Fruit fly (Drosophila melanogaster) whole organism, embryonic: ENCODE results near the gene RhoGAP18B.

ENCODE experiments used
- Abd-B ChIP-seq: fragments of 200-800 bp; sonication (Bioruptor generic); optimal IDR thresholded peaks from 2 replicates; lab custom pipeline; 2018; ENCODE audit warnings: missing biosample characterization, mild to moderate bottlenecking, missing genetic modification characterization, moderate library complexity
- Atf6 ChIP-seq: fragments of 200-800 bp; sonication (Bioruptor generic); IDR thresholded peaks from 2 replicates; pipeline ENCODE4 v1.3.6; 2022; ENCODE audit warnings: missing biosample characterization, missing genetic modification characterization
- CG10366 ChIP-seq: fragments of 200-800 bp; sonication (Bioruptor generic); IDR thresholded peaks from 2 replicates; pipeline ENCODE4 v1.3.6; 2022; ENCODE audit warnings: missing biosample characterization, missing genetic modification characterization
- CG10979 ChIP-seq: fragments of 200-800 bp; sonication (Bioruptor generic); optimal IDR thresholded peaks from 2 replicates; lab custom pipeline; 2018; ENCODE audit warnings: missing biosample characterization, mild to moderate bottlenecking, missing genetic modification characterization, moderate library complexity
- CG11504 ChIP-seq: fragments of 200-800 bp; sonication (Bioruptor generic); optimal IDR thresholded peaks from 3 replicates; lab custom pipeline; 2019; ENCODE audit warnings: missing biosample characterization, mild to moderate bottlenecking, missing genetic modification characterization, moderate library complexity
- CG11695 ChIP-seq: fragments of 200-800 bp; sonication (Bioruptor generic); IDR thresholded peaks from 3 replicates; pipeline ENCODE4 v1.3.6; 2022; ENCODE audit warnings: missing biosample characterization, missing genetic modification characterization
- CG11723 ChIP-seq: fragments of 200-800 bp; sonication (Bioruptor generic); optimal IDR thresholded peaks from 2 replicates; lab custom pipeline; 2017; ENCODE audit warnings: missing biosample characterization, mild to moderate bottlenecking, missing genetic modification characterization
- CG13624 ChIP-seq: fragments of 200-800 bp; sonication (Bioruptor generic); optimal IDR thresholded peaks from 2 replicates; lab custom pipeline; 2016; ENCODE audit warnings: missing biosample characterization, missing genetic modification characterization
- CG16815 ChIP-seq: fragments of 200-800 bp; sonication (Bioruptor generic); optimal IDR thresholded peaks from 3 replicates; lab custom pipeline; 2017; ENCODE audit warnings: missing biosample characterization, mild to moderate bottlenecking, missing genetic modification characterization
- CG1792 ChIP-seq: fragments of 200-800 bp; sonication (Bioruptor generic); optimal IDR thresholded peaks from 2 replicates; lab custom pipeline; 2016; ENCODE audit warnings: missing biosample characterization, missing genetic modification characterization
- CG18262 ChIP-seq: fragments of 200-800 bp; optimal IDR thresholded peaks from 3 replicates; lab custom pipeline; 2019; ENCODE audit warnings: missing biosample characterization, mild to moderate bottlenecking, missing genetic modification characterization, moderate library complexity
- CG2678 ChIP-seq: fragments of 200-800 bp; sonication (Bioruptor generic); optimal IDR thresholded peaks from 3 replicates; lab custom pipeline; 2019; ENCODE audit warnings: missing biosample characterization, mild to moderate bottlenecking, missing genetic modification characterization, moderate library complexity
- CG3065 ChIP-seq: fragments of 200-800 bp; sonication (Bioruptor generic); optimal IDR thresholded peaks from 2 replicates; lab custom pipeline; 2016; ENCODE audit warnings: missing biosample characterization, missing genetic modification characterization
- CG6175 ChIP-seq: fragments of 200-800 bp; sonication (Bioruptor generic); IDR thresholded peaks from 3 replicates; pipeline ENCODE4 v1.3.6; 2022; ENCODE audit warnings: missing biosample characterization, missing genetic modification characterization
- CG6272 ChIP-seq: fragments of 200-800 bp; sonication (Bioruptor generic); IDR thresholded peaks from 2 replicates; pipeline ENCODE4 v1.3.6; 2022; ENCODE audit warnings: missing biosample characterization, missing genetic modification characterization
- CG6683 ChIP-seq: fragments of 200-800 bp; sonication (Bioruptor generic); optimal IDR thresholded peaks from 2 replicates; lab custom pipeline; 2017; ENCODE audit warnings: missing biosample characterization, mild to moderate bottlenecking, missing genetic modification characterization, missing genetic modification reagents
- CG7745 ChIP-seq: fragments of 200-800 bp; sonication (Bioruptor generic); optimal IDR thresholded peaks from 2 replicates; lab custom pipeline; 2018; ENCODE audit warnings: missing biosample characterization, mild to moderate bottlenecking, missing genetic modification characterization, moderate library complexity
- CG8089 ChIP-seq: fragments of 200-800 bp; sonication (Bioruptor generic); optimal IDR thresholded peaks from 3 replicates; lab custom pipeline; 2016; ENCODE audit warnings: missing biosample characterization, missing genetic modification characterization
- D19A ChIP-seq: fragments of 200-800 bp; optimal IDR thresholded peaks from 3 replicates; lab custom pipeline; 2019; ENCODE audit warnings: missing biosample characterization, mild to moderate bottlenecking, missing genetic modification characterization, moderate library complexity
- Fer3 ChIP-seq: fragments of 200-800 bp; sonication (Bioruptor generic); optimal IDR thresholded peaks from 2 replicates; lab custom pipeline; 2018; ENCODE audit warnings: missing biosample characterization, mild to moderate bottlenecking, missing genetic modification characterization, moderate library complexity
- H15 ChIP-seq: fragments of 200-800 bp; sonication (Bioruptor generic); IDR thresholded peaks from 3 replicates; pipeline ENCODE4 v1.3.6; 2022; ENCODE audit warnings: missing biosample characterization, missing genetic modification characterization
- HLH3B ChIP-seq: fragments of 200-800 bp; sonication (Bioruptor generic); IDR thresholded peaks from 2 replicates; pipeline ENCODE4 v1.3.6; 2022; ENCODE audit warnings: missing biosample characterization, missing genetic modification characterization
- Hand ChIP-seq: fragments of 200-800 bp; sonication (Bioruptor generic); optimal IDR thresholded peaks from 2 replicates; lab custom pipeline; 2017; ENCODE audit warnings: mild to moderate bottlenecking, missing biosample characterization, missing genetic modification reagents, missing genetic modification characterization
- Hmr ChIP-seq: fragments of 200-800 bp; sonication (Bioruptor generic); optimal IDR thresholded peaks from 3 replicates; lab custom pipeline; 2017; ENCODE audit warnings: mild to moderate bottlenecking, missing biosample characterization, missing genetic modification reagents, missing genetic modification characterization
- NFAT ChIP-seq: fragments of 200-800 bp; sonication (Bioruptor generic); IDR thresholded peaks from 2 replicates; pipeline ENCODE4 v1.3.6; 2022; ENCODE audit warnings: missing biosample characterization, missing genetic modification characterization
- Neu2 ChIP-seq: fragments of 200-800 bp; sonication (Bioruptor generic); optimal IDR thresholded peaks from 3 replicates; lab custom pipeline; 2016; ENCODE audit warnings: missing biosample characterization, missing genetic modification characterization, borderline replicate concordance
- Oli ChIP-seq: fragments of 200-800 bp; sonication (Bioruptor generic); optimal IDR thresholded peaks from 2 replicates; lab custom pipeline; 2018; ENCODE audit warnings: missing biosample characterization, mild to moderate bottlenecking, missing genetic modification characterization, moderate library complexity
- Optix ChIP-seq: fragments of 200-800 bp; sonication (Bioruptor generic); IDR thresholded peaks from 3 replicates; pipeline ENCODE4 v1.3.6; 2022; ENCODE audit warnings: missing biosample characterization, missing genetic modification characterization
- abd-A ChIP-seq: fragments of 200-800 bp; sonication (Bioruptor generic); optimal IDR thresholded peaks from 3 replicates; lab custom pipeline; 2019; ENCODE audit warnings: missing biosample characterization, mild to moderate bottlenecking, missing genetic modification characterization, moderate library complexity
- chif ChIP-seq, 2 experiments: fragments of 200-800 bp; sonication (Bioruptor generic); optimal IDR thresholded peaks; 3 replicates each; lab custom pipeline; 2016; ENCODE audit warnings: missing biosample characterization in 2 of 2, missing genetic modification characterization in 2 of 2
- dysf ChIP-seq: fragments of 200-800 bp; sonication (Bioruptor generic); IDR thresholded peaks from 3 replicates; pipeline ENCODE4 v1.3.6; 2022; ENCODE audit warnings: missing biosample characterization, missing genetic modification characterization
- en ChIP-seq: fragments of 200-800 bp; sonication (Bioruptor generic); optimal IDR thresholded peaks from 2 replicates; lab custom pipeline; 2016; ENCODE audit warnings: missing biosample characterization, missing genetic modification characterization
- exex ChIP-seq: fragments of 200-800 bp; sonication (Bioruptor generic); optimal IDR thresholded peaks from 4 replicates; lab custom pipeline; 2018; ENCODE audit warnings: missing biosample characterization, mild to moderate bottlenecking, missing genetic modification characterization, moderate library complexity
- fu2 ChIP-seq: fragments of 200-800 bp; sonication (Bioruptor generic); optimal IDR thresholded peaks from 2 replicates; lab custom pipeline; 2016; ENCODE audit warnings: missing biosample characterization, missing genetic modification characterization
- grau ChIP-seq: fragments of 200-800 bp; optimal IDR thresholded peaks from 3 replicates; lab custom pipeline; 2019; ENCODE audit warnings: missing biosample characterization, mild to moderate bottlenecking, missing genetic modification characterization, moderate library complexity
- grn ChIP-seq: fragments of 200-800 bp; sonication (Bioruptor generic); optimal IDR thresholded peaks from 3 replicates; lab custom pipeline; 2017; ENCODE audit warnings: missing biosample characterization, missing genetic modification characterization
- gsb ChIP-seq: fragments of 200-800 bp; sonication (Bioruptor generic); IDR thresholded peaks from 2 replicates; pipeline ENCODE4 v1.3.6; 2022; ENCODE audit warnings: missing biosample characterization, missing genetic modification characterization
- lmd ChIP-seq: fragments of 200-800 bp; sonication (Bioruptor generic); IDR thresholded peaks from 2 replicates; pipeline ENCODE4 v1.3.6; 2022; ENCODE audit warnings: missing biosample characterization, missing genetic modification characterization
- nom ChIP-seq: fragments of 200-800 bp; sonication (Bioruptor generic); optimal IDR thresholded peaks from 2 replicates; lab custom pipeline; 2017; ENCODE audit warnings: missing biosample characterization, missing genetic modification characterization, mild to moderate bottlenecking, moderate library complexity, missing genetic modification reagents
- oc ChIP-seq: fragments of 200-800 bp; sonication (Bioruptor generic); optimal IDR thresholded peaks from 2 replicates; lab custom pipeline; 2018; ENCODE audit warnings: missing biosample characterization, mild to moderate bottlenecking, missing genetic modification characterization, moderate library complexity
- phol ChIP-seq: fragments of 200-800 bp; sonication (Bioruptor generic); optimal IDR thresholded peaks from 3 replicates; lab custom pipeline; 2018; ENCODE audit warnings: missing biosample characterization, mild to moderate bottlenecking, missing genetic modification characterization, moderate library complexity
- prd ChIP-seq, 3 experiments: fragments of >200 bp in 2 of 3; fragments of 200-800 bp in 1 of 3; sonication (Bioruptor generic) in 1 of 3; optimal IDR thresholded peaks in 2 of 3; IDR thresholded peaks in 1 of 3; 2 replicates in 2 of 3; 3 replicates in 1 of 3; pipeline versions ENCODE4 v1.3.6 to Lab custom; 2017 to 2022; ENCODE audit warnings: missing biosample characterization in 1 of 3, missing genetic modification characterization in 1 of 3
- ranshi ChIP-seq: fragments of 200-800 bp; sonication (Bioruptor generic); IDR thresholded peaks from 2 replicates; pipeline ENCODE4 v1.3.6; 2022; ENCODE audit warnings: missing biosample characterization, missing genetic modification characterization
- repo ChIP-seq: fragments of 200-800 bp; sonication (Bioruptor generic); optimal IDR thresholded peaks from 2 replicates; lab custom pipeline; 2016; ENCODE audit warnings: missing biosample characterization, missing genetic modification characterization
- run ChIP-seq: fragments of 200-800 bp; sonication (Bioruptor generic); optimal IDR thresholded peaks from 3 replicates; lab custom pipeline; 2018; ENCODE audit warnings: missing biosample characterization, mild to moderate bottlenecking, missing genetic modification characterization
- sc ChIP-seq, 3 experiments: fragments of >200 bp in 2 of 3; fragments of 200-800 bp in 1 of 3; sonication (Bioruptor generic) in 1 of 3; optimal IDR thresholded peaks; 2 replicates in 2 of 3; 3 replicates in 1 of 3; lab custom pipeline; 2017; ENCODE audit warnings: mild to moderate bottlenecking in 1 of 3, missing biosample characterization in 1 of 3, missing genetic modification characterization in 1 of 3, missing genetic modification reagents in 1 of 3
- tin ChIP-seq: fragments of 200-800 bp; sonication (Bioruptor generic); optimal IDR thresholded peaks from 3 replicates; lab custom pipeline; 2016; ENCODE audit warnings: missing biosample characterization, missing genetic modification characterization
- tna ChIP-seq: fragments of 200-800 bp; sonication (Bioruptor generic); IDR thresholded peaks from 2 replicates; pipeline ENCODE4 v1.3.6; 2022; ENCODE audit warnings: missing biosample characterization, missing genetic modification characterization; ENCODE audit not compliant: partially characterized antibody
- vvl ChIP-seq: fragments of 200-800 bp; sonication (Bioruptor generic); IDR thresholded peaks from 2 replicates; pipeline ENCODE4 v1.3.6; 2022; ENCODE audit warnings: missing biosample characterization, missing genetic modification characterization

Gene RhoGAP18B

dm6 chrX:19146421-19146952 lies 20.4 kb downstream of the RhoGAP18B start (continued):
- no peak for TF ChIP-seq CG6683 (GFP tag; lab: Kevin White, UChicago)
- no peak for TF ChIP-seq Hand (GFP tag; lab: Kevin White, UChicago)
- peak; percentile 20 for TF ChIP-seq tin (GFP tag; lab: Kevin White, UChicago)
- TF ChIP-seq phol (tag; lab: Kevin White, UChicago): peak; percentile 16
- TF ChIP-seq prd (optimal IDR thresholded peaks at IDR 0.05; lab: Kevin White, UChicago): no peak
- TF ChIP-seq prd (GFP tag; IDR thresholded peaks at IDR 0.05; lab: Robert Waterston, UW): peak; percentile 24; the same call in 1 of the 3 replicates
- TF ChIP-seq fu2: peak; percentile 4
- TF ChIP-seq CG10979 (tag; lab: Kevin White, UChicago): peak; percentile 3
- TF ChIP-seq CG16815 (GFP tag; lab: Kevin White, UChicago): no peak
- no peak for TF ChIP-seq Atf6
- TF ChIP-seq Abd-B (GFP tag; lab: Kevin White, UChicago): peak; percentile 54
- TF ChIP-seq D19A (tag; lab: Kevin White, UChicago): no peak
- TF ChIP-seq CG7745 (tag; lab: Kevin White, UChicago): no peak
- no peak for TF ChIP-seq CG8089 (GFP tag; lab: Kevin White, UChicago)
- no peak for TF ChIP-seq abd-A (tag; lab: Kevin White, UChicago)
- TF ChIP-seq chif (GFP tag; optimal IDR thresholded peaks at IDR 0.05; lab: Kevin White, UChicago): peak; percentile 8 to 40
- TF ChIP-seq Fer3 (tag; lab: Kevin White, UChicago): no peak
- 0 out of 2 replicates have a peak, but pooled peaks have one; percentile 16 for TF ChIP-seq HLH3B
- TF ChIP-seq lmd (GFP tag; lab: Robert Waterston, UW): peak; percentile 32; the same call in 1 of the 2 replicates
- TF ChIP-seq dysf (GFP tag; lab: Robert Waterston, UW): 0 out of 3 replicates have a peak, but pooled peaks have one; percentile 48
- 0 out of 3 replicates have a peak, but pooled peaks have one; percentile 21 for TF ChIP-seq CG11695 (GFP tag; lab: Robert Waterston, UW)
- TF ChIP-seq CG10366 (GFP tag; lab: Robert Waterston, UW): no peak
- no peak for TF ChIP-seq oc (tag; lab: Kevin White, UChicago)
- TF ChIP-seq vvl: 0 out of 2 replicates have a peak, but pooled peaks have one; percentile 24
- TF ChIP-seq CG11504 (tag; lab: Kevin White, UChicago): peak; percentile 35
- peak; percentile 33 for TF ChIP-seq Oli
- TF ChIP-seq nom: no peak
- no peak for TF ChIP-seq grau (tag; lab: Kevin White, UChicago)
- TF ChIP-seq CG6272 (GFP tag; lab: Robert Waterston, UW): no peak
- peak; percentile 31 for TF ChIP-seq CG2678 (tag; lab: Kevin White, UChicago)
- no peak for TF ChIP-seq Neu2 (GFP tag; lab: Kevin White, UChicago)
- peak; percentile 56 for TF ChIP-seq exex (tag; lab: Kevin White, UChicago)
- TF ChIP-seq NFAT: no peak
- TF ChIP-seq gsb (GFP tag; lab: Robert Waterston, UW): no peak
- no peak for TF ChIP-seq CG1792 (GFP tag; lab: Kevin White, UChicago)
- TF ChIP-seq CG13624: peak; percentile 72
- TF ChIP-seq CG3065 (GFP tag; lab: Kevin White, UChicago): no peak
- 0 out of 3 replicates have a peak, but pooled peaks have one; percentile 34 for TF ChIP-seq Optix (GFP tag; lab: Robert Waterston, UW)
- peak; percentile 94 for TF ChIP-seq grn (GFP tag; lab: Kevin White, UChicago)
- TF ChIP-seq ranshi (GFP tag; lab: Robert Waterston, UW): no peak
- TF ChIP-seq Hmr (GFP tag; lab: Kevin White, UChicago): peak; percentile 6
- no peak for TF ChIP-seq tna (GFP tag; lab: Robert Waterston, UW)
- TF ChIP-seq run (tag; lab: Kevin White, UChicago): no peak
- TF ChIP-seq CG6175 (GFP tag; lab: Robert Waterston, UW): peak; percentile 39; the same call in 1 of the 3 replicates
- TF ChIP-seq sc (optimal IDR thresholded peaks at IDR 0.05; lab: Kevin White, UChicago): no peak
- no peak for TF ChIP-seq sc (GFP tag; optimal IDR thresholded peaks at IDR 0.05; lab: Kevin White, UChicago)
- TF ChIP-seq en (GFP tag; lab: Kevin White, UChicago): no peak
- no peak for TF ChIP-seq H15 (GFP tag; lab: Robert Waterston, UW)
- TF ChIP-seq CG18262 (tag; lab: Kevin White, UChicago): peak; percentile 12
- TF ChIP-seq repo: no peak
- TF ChIP-seq CG11723: no peak
